Worm (Caenorhabditis elegans): ENCODE measurements around the gene F16B4.5.

ce11 chrV:1593799-1594420 lies 5.7 kb downstream of the F16B4.5 start, which contains the start of gene F16B4.4:
- no peak for TF ChIP-seq jun-1 (tag; optimal IDR thresholded peaks at IDR 0.05)
- no peak for TF ChIP-seq elt-2 (tag; optimal IDR thresholded peaks at IDR 0.05)
- no peak for TF ChIP-seq fos-1 (tag; optimal IDR thresholded peaks at IDR 0.05)
- TF ChIP-seq nhr-76 (tag; optimal IDR thresholded peaks at IDR 0.05) = no peak
- TF ChIP-seq ceh-82 (tag; optimal IDR thresholded peaks at IDR 0.05) = no peak
- TF ChIP-seq nhr-28 (tag; optimal IDR thresholded peaks at IDR 0.05) = no peak
- peak; percentile 63 for TF ChIP-seq ama-1 (optimal IDR thresholded peaks at IDR 0.05)
- no peak for TF ChIP-seq pqm-1 (tag; optimal IDR thresholded peaks at IDR 0.05)
- TF ChIP-seq elt-1 (tag; optimal IDR thresholded peaks at IDR 0.05) = no peak
- no peak for TF ChIP-seq zag-1 (tag; optimal IDR thresholded peaks at IDR 0.05)
- TF ChIP-seq nfya-1 (tag; optimal IDR thresholded peaks at IDR 0.05; ENCODE audit: insufficient read depth) = no peak
- TF ChIP-seq elt-3 (tag; optimal IDR thresholded peaks at IDR 0.05) = no peak

Data from whole organism, L3 larva.